Worm (Caenorhabditis elegans): ENCODE measurements around the gene T24E12.6.

Gene T24E12.6

DNA sequence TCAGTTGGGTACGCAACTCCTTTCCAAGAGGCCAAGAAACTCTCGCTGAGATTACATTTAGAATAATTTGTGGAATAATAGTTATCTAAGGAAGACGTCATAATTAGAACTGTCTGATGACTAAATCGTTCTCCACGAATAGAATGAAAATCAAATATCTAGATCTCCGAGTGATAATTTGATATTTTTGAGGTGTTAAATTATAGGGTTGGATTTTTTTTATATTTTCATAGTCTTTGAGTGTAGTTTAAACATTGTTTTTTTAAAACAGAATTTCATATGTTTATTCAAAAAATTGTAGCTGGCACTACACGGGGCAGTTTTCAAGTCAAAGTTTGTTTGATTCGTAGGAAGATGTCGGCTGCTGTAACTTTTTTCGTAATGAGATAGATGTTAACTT is 45.0 kb downstream of the T24E12.6 start, which contains the start of gene srh-99:
srh-99 (minus strand) TSS at position 101 of the 400 bp plus-strand sequence.
- no peak for TF ChIP-seq flt-1 (GFP tag; IDR thresholded peaks at IDR 0.05)
- no peak for TF ChIP-seq tab-1 (GFP tag; IDR thresholded peaks at IDR 0.05)
- TF ChIP-seq ref-1 (GFP tag; conservative IDR thresholded peaks at IDR 0.05): no peak
- no peak for TF ChIP-seq ztf-29 (GFP tag; IDR thresholded peaks at IDR 0.05)
- TF ChIP-seq cog-1 (tag; optimal IDR thresholded peaks at IDR 0.05): no peak
- no peak for TF ChIP-seq ztf-23 (GFP tag; IDR thresholded peaks at IDR 0.05)
- TF ChIP-seq med-1 (GFP tag; optimal IDR thresholded peaks at IDR 0.05; ENCODE audit: insufficient read depth): no peak
- TF ChIP-seq klf-2 (GFP tag; conservative IDR thresholded peaks at IDR 0.05): no peak
- TF ChIP-seq T22C8.4 (GFP tag; IDR thresholded peaks at IDR 0.05): no peak

DNA sequence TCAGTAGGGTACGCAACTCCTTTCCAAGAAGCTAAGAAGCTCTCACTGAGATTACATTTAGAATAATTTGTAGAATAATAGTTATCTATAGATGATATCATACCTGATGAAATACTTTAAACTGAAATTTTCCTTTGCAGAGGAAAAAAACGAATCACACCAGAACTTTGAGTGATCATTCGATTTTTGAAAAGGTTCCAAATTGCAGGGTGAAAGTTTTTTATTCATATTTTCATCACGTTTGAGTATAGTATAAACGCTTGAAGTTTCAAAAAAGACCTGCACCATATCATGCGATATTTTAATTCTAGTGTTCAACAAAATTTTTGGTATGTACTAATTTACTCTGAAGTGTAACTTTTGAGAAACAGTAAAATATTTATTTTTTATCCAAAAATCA is 46.9 kb downstream of the T24E12.6 start, which contains the start of gene srh-100:
srh-100 (minus strand) TSS at position 101 of the 400 bp plus-strand sequence.
- TF ChIP-seq flt-1 (GFP tag; IDR thresholded peaks at IDR 0.05) (no peak), med-1 (GFP tag; optimal IDR thresholded peaks at IDR 0.05; ENCODE audit: insufficient read depth) (no peak), tab-1 (GFP tag; IDR thresholded peaks at IDR 0.05) (no peak), klf-2 (GFP tag; conservative IDR thresholded peaks at IDR 0.05) (no peak), T22C8.4 (GFP tag; IDR thresholded peaks at IDR 0.05) (no peak), ztf-29 (GFP tag; IDR thresholded peaks at IDR 0.05) (no peak), cog-1 (tag; optimal IDR thresholded peaks at IDR 0.05) (no peak)

DNA sequence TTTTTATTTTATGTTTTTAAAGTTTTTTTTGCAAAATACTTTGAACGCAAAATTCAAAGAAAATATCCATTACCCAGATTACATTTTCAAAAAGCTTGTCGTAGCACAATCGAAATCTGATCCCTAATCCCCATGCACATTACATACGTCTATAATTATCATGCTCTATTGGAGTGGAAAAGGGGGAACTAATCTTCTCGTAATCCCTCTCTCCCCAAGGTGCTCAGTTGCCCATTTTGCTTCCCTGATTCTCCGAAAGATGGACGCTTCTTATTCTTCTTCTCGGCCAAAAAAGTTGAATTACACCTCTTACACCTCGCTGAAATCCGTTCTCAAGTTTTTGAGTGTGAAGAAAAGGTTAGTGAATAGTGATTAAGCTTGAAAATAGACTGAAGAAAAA is 50.5 kb downstream of the T24E12.6 start, which contains the start of gene fbxc-53:
fbxc-53 (plus strand) TSS at position 245 of the 400 bp plus-strand sequence.
- no peak for TF ChIP-seq flt-1 (GFP tag; IDR thresholded peaks at IDR 0.05)
- no peak for TF ChIP-seq cog-1 (tag; optimal IDR thresholded peaks at IDR 0.05)
- no peak for TF ChIP-seq ztf-23 (GFP tag; IDR thresholded peaks at IDR 0.05)
- no peak for TF ChIP-seq klf-2 (GFP tag; conservative IDR thresholded peaks at IDR 0.05)
- no peak for TF ChIP-seq T22C8.4 (GFP tag; IDR thresholded peaks at IDR 0.05)

Measured in whole organism, midembryonic.